Fruit fly (Drosophila melanogaster): ENCODE data around the gene Obp28a.

- TF ChIP-seq pan (optimal IDR thresholded peaks at IDR 0.05) = no peak
- no peak for TF ChIP-seq usp (GFP tag; optimal IDR thresholded peaks at IDR 0.05)
- TF ChIP-seq EcR (GFP tag; optimal IDR thresholded peaks at IDR 0.05) = no peak
- no peak for TF ChIP-seq psq (optimal IDR thresholded peaks at IDR 0.05)
- TF ChIP-seq Dll (optimal IDR thresholded peaks at IDR 0.05) = no peak
These were observed 18.2 kb upstream of the Obp28a start for dm6 chr2L:7515396-7515795.

All from whole organism.